Fruit fly (Drosophila melanogaster): ENCODE measurements around the gene CG33159.

Gene CG33159

DNA sequence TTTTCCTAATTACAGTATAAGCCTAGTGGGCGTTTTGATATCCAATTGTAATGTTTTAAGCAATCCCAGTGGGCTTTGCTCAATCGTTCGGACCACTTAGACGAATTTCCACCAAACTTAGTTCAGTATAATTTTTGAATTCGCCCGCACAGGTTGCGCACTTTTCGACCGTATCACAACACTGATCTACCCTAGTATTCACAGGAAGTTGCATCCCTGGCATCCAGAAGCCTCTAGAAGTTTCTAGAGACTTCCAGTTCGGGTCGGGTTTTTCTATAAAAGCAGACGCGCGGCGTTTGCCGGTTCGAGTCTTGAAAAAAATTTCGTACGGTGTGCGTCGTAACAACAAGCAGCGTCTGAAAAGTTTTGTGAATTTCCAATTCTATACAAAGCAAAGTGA, 11.3 kb downstream of the CG33159 start, which contains the start of gene Hsp83 (continued):
- TF ChIP-seq Blimp-1 (GFP tag; optimal IDR thresholded peaks at IDR 0.05) = peak; percentile 79
- peak; percentile 97 for TF ChIP-seq Mes4 (GFP tag; optimal IDR thresholded peaks at IDR 0.05)
- TF ChIP-seq Tbp (GFP tag; optimal IDR thresholded peaks at IDR 0.05) = no peak
- TF ChIP-seq bcd (GFP tag; optimal IDR thresholded peaks at IDR 0.05) = peak; percentile 96
- peak; percentile 84 for TF ChIP-seq CG11695 (GFP tag; IDR thresholded peaks at IDR 0.05)
- peak; percentile 62 for TF ChIP-seq bbx (GFP tag; IDR thresholded peaks at IDR 0.05; ENCODE audit: partially characterized antibody)
- peak; percentile 79 for TF ChIP-seq chn (GFP tag; optimal IDR thresholded peaks at IDR 0.05)
- TF ChIP-seq Xrp1 (GFP tag; IDR thresholded peaks at IDR 0.05) = peak; percentile 71
- TF ChIP-seq CG10209 (GFP tag; optimal IDR thresholded peaks at IDR 0.05) = peak; percentile 96
- peak; percentile 94 for TF ChIP-seq repo (GFP tag; optimal IDR thresholded peaks at IDR 0.05)
- TF ChIP-seq CG13424 (tag; optimal IDR thresholded peaks at IDR 0.05) = peak; percentile 72
- peak; percentile 79 for TF ChIP-seq jing (GFP tag; optimal IDR thresholded peaks at IDR 0.05)
- peak; percentile 60 for TF ChIP-seq CG10565 (GFP tag; optimal IDR thresholded peaks at IDR 0.05)
- peak; percentile 81 for TF ChIP-seq CG2889 (GFP tag; IDR thresholded peaks at IDR 0.05)
- TF ChIP-seq nmo (GFP tag; optimal IDR thresholded peaks at IDR 0.05) = peak; percentile 79
- peak; percentile 91 for TF ChIP-seq luna (GFP tag; optimal IDR thresholded peaks at IDR 0.05)
- TF ChIP-seq CG1602 (GFP tag; optimal IDR thresholded peaks at IDR 0.05) = peak; percentile 52
- TF ChIP-seq Elba2 (GFP tag; optimal IDR thresholded peaks at IDR 0.05) = peak; percentile 68
- TF ChIP-seq CG33213 (GFP tag; optimal IDR thresholded peaks at IDR 0.05) = peak; percentile 98
- no peak for TF ChIP-seq CG15514 (GFP tag; optimal IDR thresholded peaks at IDR 0.05)
- peak; percentile 85 for TF ChIP-seq CG17612 (GFP tag; IDR thresholded peaks at IDR 0.05)
- peak; percentile 90 for TF ChIP-seq HLH3B (GFP tag; IDR thresholded peaks at IDR 0.05)
- no peak for TF ChIP-seq nerfin-2 (GFP tag; IDR thresholded peaks at IDR 0.05; ENCODE audit: partially characterized antibody)
- TF ChIP-seq Sox102F (GFP tag; optimal IDR thresholded peaks at IDR 0.05) = no peak
- peak; percentile 91 for TF ChIP-seq Optix (GFP tag; IDR thresholded peaks at IDR 0.05)
- TF ChIP-seq sc (optimal IDR thresholded peaks at IDR 0.05) = no peak
- peak; percentile 88 for TF ChIP-seq sc (GFP tag; optimal IDR thresholded peaks at IDR 0.05)
- peak; percentile 91 for TF ChIP-seq Atf3 (GFP tag; optimal IDR thresholded peaks at IDR 0.05)
- peak; percentile 92 for TF ChIP-seq CG34422 (GFP tag; IDR thresholded peaks at IDR 0.05)
- TF ChIP-seq Ets65A (GFP tag) = peak; percentile 99
- TF ChIP-seq wor (GFP tag; IDR thresholded peaks at IDR 0.05) = peak; percentile 41; the same call in 1 of the 2 replicates
- TF ChIP-seq dati (GFP tag; IDR thresholded peaks at IDR 0.05) = peak; percentile 88
- TF ChIP-seq klu (GFP tag; IDR thresholded peaks at IDR 0.05) = peak; percentile 63; the same call in 1 of the 2 replicates
- TF ChIP-seq eyg (GFP tag; optimal IDR thresholded peaks at IDR 0.05) = peak; percentile 97
- TF ChIP-seq fru (optimal IDR thresholded peaks at IDR 0.05) = no peak
- TF ChIP-seq CG10654 (GFP tag; optimal IDR thresholded peaks at IDR 0.05) = peak; percentile 91
- TF ChIP-seq ems (GFP tag; optimal IDR thresholded peaks at IDR 0.05) = peak; percentile 92
- peak; percentile 92 for TF ChIP-seq ranshi (GFP tag; IDR thresholded peaks at IDR 0.05)
- TF ChIP-seq Hand (GFP tag; optimal IDR thresholded peaks at IDR 0.05) = peak; percentile 99
- TF ChIP-seq CG14014 (GFP tag; IDR thresholded peaks at IDR 0.05) = peak; percentile 90
- peak; percentile 94 for TF ChIP-seq btn (GFP tag; optimal IDR thresholded peaks at IDR 0.05)
- TF ChIP-seq pb (GFP tag; optimal IDR thresholded peaks at IDR 0.05) = peak; percentile 96
- TF ChIP-seq ac (GFP tag; optimal IDR thresholded peaks at IDR 0.05) = peak; percentile 93
- peak; percentile 66 for TF ChIP-seq zen (tag; optimal IDR thresholded peaks at IDR 0.05)
- TF ChIP-seq CG9876 (GFP tag; optimal IDR thresholded peaks at IDR 0.05) = peak; percentile 89
- peak; percentile 91 for TF ChIP-seq Fer2 (tag; optimal IDR thresholded peaks at IDR 0.05)
- peak; percentile 86 for TF ChIP-seq CG17802 (tag; optimal IDR thresholded peaks at IDR 0.05)
- TF ChIP-seq CG31441 (GFP tag; IDR thresholded peaks at IDR 0.05) = peak; percentile 91
- peak; percentile 91 for TF ChIP-seq Rx (GFP tag; IDR thresholded peaks at IDR 0.05)
- TF ChIP-seq CG18011 (GFP tag; optimal IDR thresholded peaks at IDR 0.05) = peak; percentile 90
- TF ChIP-seq CG9797 (GFP tag; optimal IDR thresholded peaks at IDR 0.05) = peak; percentile 76
- TF ChIP-seq dm (GFP tag; optimal IDR thresholded peaks at IDR 0.05) = peak; percentile 94
